Fruit fly (Drosophila melanogaster) whole organism, embryonic: Measurements from ENCODE around the gene Orct2.
A peak's percentile ranks its signal among the peaks of the same experiment; 100 is the strongest.

ENCODE experiments used
- Atf3 ChIP-seq: fragments of 200-800 bp; sonication (Bioruptor generic); optimal IDR thresholded peaks from 3 replicates; lab custom pipeline; 2016; ENCODE audit warnings: missing biosample characterization, missing genetic modification characterization
- Bdp1 ChIP-seq: fragments of 200-800 bp; sonication (Bioruptor generic); optimal IDR thresholded peaks from 3 replicates; lab custom pipeline; 2016; ENCODE audit warnings: missing biosample characterization, missing genetic modification characterization
- CG10147 ChIP-seq: fragments of 200-800 bp; sonication (Bioruptor generic); optimal IDR thresholded peaks from 2 replicates; lab custom pipeline; 2019; ENCODE audit warnings: missing biosample characterization, mild to moderate bottlenecking, missing genetic modification characterization, moderate library complexity
- CG10274 ChIP-seq: fragments of 200-800 bp; sonication (Bioruptor generic); optimal IDR thresholded peaks from 3 replicates; lab custom pipeline; 2017; ENCODE audit warnings: missing biosample characterization, mild to moderate bottlenecking, missing genetic modification characterization
- CG11456 ChIP-seq: fragments of 200-800 bp; sonication (Bioruptor generic); IDR thresholded peaks from 3 replicates; pipeline ENCODE4 v1.3.6; 2022; ENCODE audit warnings: missing biosample characterization, missing genetic modification characterization
- CG12659 ChIP-seq: fragments of 200-800 bp; sonication (Bioruptor generic); optimal IDR thresholded peaks from 3 replicates; lab custom pipeline; 2017; ENCODE audit warnings: mild to moderate bottlenecking, missing biosample characterization, missing genetic modification reagents, missing genetic modification characterization
- CG13123 ChIP-seq: fragments of 200-800 bp; sonication (Bioruptor generic); optimal IDR thresholded peaks from 2 replicates; lab custom pipeline; 2016; ENCODE audit warnings: missing biosample characterization, missing genetic modification characterization
- CG15011 ChIP-seq: fragments of 200-800 bp; sonication (Bioruptor generic); optimal IDR thresholded peaks from 3 replicates; lab custom pipeline; 2018; ENCODE audit warnings: missing biosample characterization, mild to moderate bottlenecking, missing genetic modification characterization
- CG15073 ChIP-seq: fragments of 200-800 bp; sonication (Bioruptor generic); optimal IDR thresholded peaks from 2 replicates; lab custom pipeline; 2016; ENCODE audit warnings: missing biosample characterization, missing genetic modification characterization
- CG15514 ChIP-seq: fragments of 200-800 bp; sonication (Bioruptor generic); optimal IDR thresholded peaks from 3 replicates; lab custom pipeline; 2017; ENCODE audit warnings: missing biosample characterization, missing genetic modification characterization, mild to moderate bottlenecking, moderate library complexity, missing genetic modification reagents
- CG16815 ChIP-seq: fragments of 200-800 bp; sonication (Bioruptor generic); optimal IDR thresholded peaks from 3 replicates; lab custom pipeline; 2017; ENCODE audit warnings: missing biosample characterization, mild to moderate bottlenecking, missing genetic modification characterization
- CG17328 ChIP-seq: fragments of 200-800 bp; sonication (Bioruptor generic); IDR thresholded peaks from 2 replicates; pipeline ENCODE4 v1.3.6; 2022; ENCODE audit warnings: missing biosample characterization, missing genetic modification characterization
- CG18011 ChIP-seq: fragments of 200-800 bp; sonication (Bioruptor generic); optimal IDR thresholded peaks from 2 replicates; lab custom pipeline; 2017; ENCODE audit warnings: missing biosample characterization, missing genetic modification characterization, mild to moderate bottlenecking, moderate library complexity, missing genotype
- CG31365 ChIP-seq: fragments of 200-800 bp; sonication (Bioruptor generic); optimal IDR thresholded peaks from 2 replicates; lab custom pipeline; 2018; ENCODE audit warnings: missing biosample characterization, mild to moderate bottlenecking, missing genetic modification characterization
- CG3281 ChIP-seq: fragments of 200-800 bp; sonication (Bioruptor generic); optimal IDR thresholded peaks from 3 replicates; lab custom pipeline; 2017; ENCODE audit warnings: missing biosample characterization, mild to moderate bottlenecking, missing genetic modification characterization
- CG33557 ChIP-seq: fragments of 200-800 bp; sonication (Bioruptor generic); optimal IDR thresholded peaks from 2 replicates; lab custom pipeline; 2019; ENCODE audit warnings: missing biosample characterization, mild to moderate bottlenecking, missing genetic modification characterization, moderate library complexity
- CG5953 ChIP-seq: fragments of 200-800 bp; sonication (Bioruptor generic); IDR thresholded peaks from 2 replicates; pipeline ENCODE4 v1.3.6; 2022; ENCODE audit warnings: missing biosample characterization, missing genetic modification characterization
- CG6654 ChIP-seq: fragments of 200-800 bp; sonication (Bioruptor generic); optimal IDR thresholded peaks from 2 replicates; lab custom pipeline; 2017; ENCODE audit warnings: missing biosample characterization, mild to moderate bottlenecking, missing genetic modification characterization
- CG6689 ChIP-seq: fragments of 200-800 bp; sonication (Bioruptor generic); IDR thresholded peaks from 2 replicates; pipeline ENCODE4 v1.3.6; 2022; ENCODE audit warnings: missing biosample characterization, missing genetic modification characterization
- CG8478 ChIP-seq: fragments of >200 bp; optimal IDR thresholded peaks from 2 replicates; lab custom pipeline; 2018
- CG9437 ChIP-seq: fragments of 200-800 bp; sonication (Bioruptor generic); optimal IDR thresholded peaks from 2 replicates; lab custom pipeline; 2018; ENCODE audit warnings: missing biosample characterization, mild to moderate bottlenecking, missing genetic modification characterization
- Dbx ChIP-seq: fragments of 200-800 bp; sonication (Bioruptor generic); IDR thresholded peaks from 3 replicates; pipeline ENCODE4 v1.3.6; 2022; ENCODE audit warnings: missing biosample characterization, missing genetic modification characterization
- Dp ChIP-seq: fragments of 200-800 bp; sonication (Bioruptor generic); optimal IDR thresholded peaks from 2 replicates; lab custom pipeline; 2018; ENCODE audit warnings: missing biosample characterization, mild to moderate bottlenecking, missing genetic modification characterization, moderate library complexity
- Eip74EF ChIP-seq, 2 experiments: fragments of 200-800 bp in 1 of 2; fragments of >200 bp in 1 of 2; sonication (Bioruptor generic) in 1 of 2; optimal IDR thresholded peaks; 2 replicates each; lab custom pipeline; 2017 to 2019; ENCODE audit warnings: missing biosample characterization in 2 of 2, missing genetic modification characterization in 2 of 2, mild to moderate bottlenecking in 1 of 2, moderate library complexity in 1 of 2
- Ets65A ChIP-seq: fragments of 200-800 bp; sonication (Bioruptor generic); peaks from one replicate; lab custom pipeline; 2016; ENCODE audit warnings: missing biosample characterization, missing genetic modification characterization
- Fer2 ChIP-seq: fragments of 200-800 bp; sonication (Bioruptor generic); optimal IDR thresholded peaks from 2 replicates; lab custom pipeline; 2018; ENCODE audit warnings: missing biosample characterization, mild to moderate bottlenecking, missing genetic modification characterization, moderate library complexity
- H2.0 ChIP-seq: fragments of 200-800 bp; sonication (Bioruptor generic); IDR thresholded peaks from 2 replicates; pipeline ENCODE4 v1.3.6; 2022; ENCODE audit warnings: missing biosample characterization, missing genetic modification characterization
- Hey ChIP-seq: fragments of 200-800 bp; sonication (Bioruptor generic); optimal IDR thresholded peaks from 3 replicates; lab custom pipeline; 2018; ENCODE audit warnings: missing biosample characterization, mild to moderate bottlenecking, missing genetic modification characterization
- Oli ChIP-seq: fragments of 200-800 bp; sonication (Bioruptor generic); optimal IDR thresholded peaks from 2 replicates; lab custom pipeline; 2018; ENCODE audit warnings: missing biosample characterization, mild to moderate bottlenecking, missing genetic modification characterization, moderate library complexity
- Optix ChIP-seq: fragments of 200-800 bp; sonication (Bioruptor generic); IDR thresholded peaks from 3 replicates; pipeline ENCODE4 v1.3.6; 2022; ENCODE audit warnings: missing biosample characterization, missing genetic modification characterization
- Sin3A ChIP-seq: fragments of >200 bp; optimal IDR thresholded peaks from 2 replicates; lab custom pipeline; 2018
- Six4 ChIP-seq: fragments of 200-800 bp; sonication (Bioruptor generic); optimal IDR thresholded peaks from 2 replicates; lab custom pipeline; 2016; ENCODE audit warnings: missing biosample characterization, missing genetic modification characterization
- Tbp ChIP-seq: fragments of >200 bp; optimal IDR thresholded peaks from 2 replicates; lab custom pipeline; 2018; ENCODE audit warnings: missing biosample characterization, missing genetic modification characterization
- bsh ChIP-seq, 2 experiments: fragments of 200-800 bp; sonication (Bioruptor generic); optimal IDR thresholded peaks; 2 replicates each; lab custom pipeline; 2017 to 2018; ENCODE audit warnings: mild to moderate bottlenecking in 2 of 2, missing biosample characterization in 2 of 2, missing genetic modification characterization in 2 of 2, moderate library complexity in 1 of 2
- cas ChIP-seq: fragments of 200-800 bp; sonication (Bioruptor generic); IDR thresholded peaks from 2 replicates; pipeline ENCODE4 v1.3.6; 2022; ENCODE audit warnings: missing biosample characterization, missing genetic modification characterization
- chinmo ChIP-seq: fragments of 200-800 bp; sonication (Bioruptor generic); IDR thresholded peaks from 4 replicates; pipeline ENCODE4 v1.3.6; 2022; ENCODE audit warnings: missing biosample characterization, missing genetic modification characterization; ENCODE audit not compliant: partially characterized antibody
- corto ChIP-seq: fragments of 200-800 bp; sonication (Bioruptor generic); optimal IDR thresholded peaks from 2 replicates; lab custom pipeline; 2016; ENCODE audit warnings: missing biosample characterization, mild to moderate bottlenecking, missing genetic modification characterization, moderate library complexity
- dimm ChIP-seq: fragments of 200-800 bp; sonication (Bioruptor generic); IDR thresholded peaks from 2 replicates; pipeline ENCODE4 v1.3.6; 2022; ENCODE audit warnings: missing biosample characterization, missing genetic modification characterization
- exex ChIP-seq: fragments of 200-800 bp; sonication (Bioruptor generic); optimal IDR thresholded peaks from 4 replicates; lab custom pipeline; 2018; ENCODE audit warnings: missing biosample characterization, mild to moderate bottlenecking, missing genetic modification characterization, moderate library complexity
- gce ChIP-seq: fragments of 200-800 bp; sonication (Bioruptor generic); IDR thresholded peaks from 3 replicates; pipeline ENCODE4 v1.3.6; 2022; ENCODE audit warnings: missing biosample characterization, missing genetic modification characterization
- h ChIP-seq: fragments of >200 bp; optimal IDR thresholded peaks from 2 replicates; lab custom pipeline; 2017
- ken ChIP-seq: fragments of 200-800 bp; sonication (Bioruptor generic); IDR thresholded peaks from 3 replicates; pipeline ENCODE4 v1.3.6; 2022; ENCODE audit warnings: missing biosample characterization, missing genetic modification characterization
- oc ChIP-seq: fragments of 200-800 bp; sonication (Bioruptor generic); optimal IDR thresholded peaks from 2 replicates; lab custom pipeline; 2018; ENCODE audit warnings: missing biosample characterization, mild to moderate bottlenecking, missing genetic modification characterization, moderate library complexity
- onecut ChIP-seq: fragments of 200-800 bp; sonication (Bioruptor generic); IDR thresholded peaks from 2 replicates; pipeline ENCODE4 v1.3.6; 2022; ENCODE audit warnings: missing biosample characterization, missing genetic modification characterization
- pros ChIP-seq: fragments of 200-800 bp; sonication (Bioruptor generic); optimal IDR thresholded peaks from 3 replicates; lab custom pipeline; 2019; ENCODE audit warnings: missing biosample characterization, mild to moderate bottlenecking, missing genetic modification characterization, moderate library complexity
- sd ChIP-seq: fragments of 200-800 bp; sonication (Bioruptor generic); optimal IDR thresholded peaks from 3 replicates; lab custom pipeline; 2018; ENCODE audit warnings: missing biosample characterization, mild to moderate bottlenecking, missing genetic modification characterization, moderate library complexity
- sna ChIP-seq: fragments of 200-800 bp; sonication (Bioruptor generic); IDR thresholded peaks from 2 replicates; pipeline ENCODE4 v1.3.6; 2022; ENCODE audit warnings: missing biosample characterization, missing genetic modification characterization; ENCODE audit not compliant: partially characterized antibody
- stwl ChIP-seq: fragments of 200-800 bp; sonication (Bioruptor generic); optimal IDR thresholded peaks from 3 replicates; lab custom pipeline; 2018; ENCODE audit warnings: missing biosample characterization, mild to moderate bottlenecking, missing genetic modification characterization, moderate library complexity
- tgo ChIP-seq: fragments of 200-800 bp; sonication (Bioruptor generic); IDR thresholded peaks from 3 replicates; pipeline ENCODE4 v1.3.6; 2022; ENCODE audit warnings: missing biosample characterization, missing genetic modification characterization

The Orct2 gene

DNA sequence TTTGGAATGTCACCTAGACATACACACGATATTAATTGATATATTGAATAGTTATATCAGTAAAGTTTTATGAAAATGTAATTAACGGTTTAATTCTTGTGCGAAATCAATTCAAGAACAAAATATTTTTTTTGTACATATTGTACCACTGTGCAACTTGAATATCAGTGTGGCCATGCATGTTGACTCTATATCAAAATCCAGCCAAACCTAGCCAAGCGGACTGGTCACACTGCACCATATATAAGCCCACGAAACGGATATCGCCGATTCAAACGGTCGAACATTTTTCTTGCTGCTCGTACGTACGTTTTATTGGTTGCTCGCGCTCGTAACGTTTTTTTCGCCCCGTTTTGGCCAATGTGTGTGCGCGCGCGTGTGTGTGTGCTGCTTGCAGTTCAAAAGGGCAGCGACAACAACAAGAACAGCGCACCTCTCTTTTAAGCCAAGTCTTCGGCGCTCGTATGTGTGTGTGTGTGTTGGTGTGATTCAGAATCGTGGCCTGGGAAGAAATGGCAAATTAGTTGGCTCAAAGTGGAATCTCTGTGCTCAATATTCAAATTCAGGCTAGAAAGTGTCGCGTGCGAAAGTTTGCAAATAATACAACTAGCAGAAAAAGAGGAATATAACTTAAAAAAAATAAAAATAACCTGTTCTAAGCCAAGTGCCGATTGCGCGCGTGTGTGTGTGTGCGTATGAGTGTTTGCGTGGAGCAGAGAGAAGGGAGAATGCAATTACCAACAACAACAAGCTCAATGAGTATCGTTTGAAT, 22.1 kb downstream of the Orct2 start, which contains the start of gene crb (continued):
- TF ChIP-seq stwl (tag; lab: Kevin White, UChicago) (peak; percentile 74), CG15011 (GFP tag; lab: Kevin White, UChicago) (no peak), ken (GFP tag; lab: Robert Waterston, UW) (peak; percentile 7; the same call in 1 of the 3 replicates), chinmo (GFP tag; lab: Robert Waterston, UW) (peak; percentile 85), CG6654 (GFP tag; lab: Kevin White, UChicago) (no peak), CG15514 (peak; percentile 65), CG9437 (GFP tag; lab: Kevin White, UChicago) (peak; percentile 36), CG12659 (peak; percentile 65), CG10147 (GFP tag; lab: Kevin White, UChicago) (no peak), CG10274 (GFP tag; lab: Kevin White, UChicago) (no peak), pros (no peak), dimm (GFP tag; lab: Robert Waterston, UW) (no peak), H2.0 (0 out of 2 replicates have a peak, but pooled peaks have one; percentile 24), corto (no peak), Fer2 (no peak), CG8478 (no peak), oc (tag; lab: Kevin White, UChicago) (peak; percentile 25), Dbx (GFP tag; lab: Robert Waterston, UW) (peak; percentile 68; the same call in 2 of the 3 replicates), Bdp1 (peak; percentile 41), CG3281 (GFP tag; lab: Kevin White, UChicago) (peak; percentile 43), Ets65A (GFP tag; lab: Kevin White, UChicago) (peak; percentile 63), CG33557 (GFP tag; lab: Kevin White, UChicago) (peak; percentile 34), exex (tag; lab: Kevin White, UChicago) (peak; percentile 23), CG6689 (GFP tag; lab: Robert Waterston, UW) (peak; percentile 38; the same call in 1 of the 2 replicates), CG31365 (tag; lab: Kevin White, UChicago) (peak; percentile 11), Hey (tag; lab: Kevin White, UChicago) (no peak), CG5953 (GFP tag; lab: Robert Waterston, UW) (0 out of 2 replicates have a peak, but pooled peaks have one; percentile 32), Six4 (GFP tag; lab: Kevin White, UChicago) (no peak), CG11456 (GFP tag; lab: Robert Waterston, UW) (0 out of 3 replicates have a peak, but pooled peaks have one; percentile 43), cas (GFP tag; lab: Robert Waterston, UW) (no peak), gce (GFP tag; lab: Robert Waterston, UW) (peak; percentile 70; the same call in 1 of the 3 replicates), sd (tag; lab: Kevin White, UChicago) (peak; percentile 56), tgo (GFP tag; lab: Robert Waterston, UW) (peak; percentile 56), CG18011 (GFP tag; lab: Kevin White, UChicago) (peak; percentile 26), Eip74EF (GFP tag; optimal IDR thresholded peaks at IDR 0.05; lab: Kevin White, UChicago) (peak in 1 of 2 experiments; percentile 39), CG16815 (GFP tag; lab: Kevin White, UChicago) (no peak), Atf3 (GFP tag; lab: Kevin White, UChicago) (peak; percentile 25), sna (GFP tag; lab: Robert Waterston, UW) (0 out of 2 replicates have a peak, but pooled peaks have one; percentile 12), CG17328 (GFP tag; lab: Robert Waterston, UW) (0 out of 2 replicates have a peak, but pooled peaks have one; percentile 42), CG15073 (no peak), Oli (tag; lab: Kevin White, UChicago) (no peak), onecut (GFP tag; lab: Robert Waterston, UW) (peak; percentile 37), Dp (GFP tag; lab: Kevin White, UChicago) (peak; percentile 77), Sin3A (lab: Kevin White, UChicago) (no peak), Tbp (GFP tag; lab: Kevin White, UChicago) (peak; percentile 97), bsh (GFP tag; optimal IDR thresholded peaks at IDR 0.05; lab: Kevin White, UChicago) (peak in 1 of 2 experiments; percentile 32), Optix (GFP tag; lab: Robert Waterston, UW) (no peak), CG13123 (GFP tag; lab: Kevin White, UChicago) (peak; percentile 61), h (lab: Kevin White, UChicago) (no peak)
